Fruit fly (Drosophila melanogaster): ENCODE data around the gene CG34112.

CG34112 gene

DNA sequence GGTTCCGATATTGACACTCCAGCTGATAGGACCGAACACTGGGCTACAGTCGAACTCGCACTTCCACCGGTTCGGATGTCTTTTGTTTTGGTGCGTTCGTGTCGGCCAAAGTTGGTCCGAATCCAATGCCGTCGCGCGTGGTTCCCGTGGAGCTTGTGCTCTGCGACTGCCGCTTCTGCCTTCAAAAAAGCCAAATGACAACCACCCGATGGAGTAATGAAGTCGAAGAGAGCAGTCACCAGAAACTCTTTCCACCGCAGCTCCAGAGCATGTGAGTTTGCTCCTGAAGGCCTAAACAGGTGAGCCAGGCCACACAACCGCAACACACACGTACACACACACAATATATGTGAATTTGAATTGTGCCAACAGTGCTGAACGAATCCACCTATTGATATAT lies at the start of gene CG34112:
Gene CG34112 (minus strand): TSS at position 143 of the 400 bp plus-strand sequence.
- TF ChIP-seq cg (GFP tag; optimal IDR thresholded peaks at IDR 0.05) (peak; percentile 32), Dek (tag; optimal IDR thresholded peaks at IDR 0.05) (no peak), HmgD (GFP tag; optimal IDR thresholded peaks at IDR 0.05) (no peak), CG34224 (GFP tag; IDR thresholded peaks at IDR 0.05; ENCODE audit: partially characterized antibody) (no peak), Bdp1 (GFP tag; optimal IDR thresholded peaks at IDR 0.05) (no peak), vnd (GFP tag; IDR thresholded peaks at IDR 0.05; ENCODE audit: partially characterized antibody) (no peak), Hand (GFP tag; optimal IDR thresholded peaks at IDR 0.05) (no peak), grn (GFP tag; optimal IDR thresholded peaks at IDR 0.05) (no peak), CG5180 (GFP tag; optimal IDR thresholded peaks at IDR 0.05) (peak; percentile 83), Deaf1 (tag; optimal IDR thresholded peaks at IDR 0.05) (peak; percentile 78), ac (GFP tag; optimal IDR thresholded peaks at IDR 0.05) (no peak), onecut (GFP tag; IDR thresholded peaks at IDR 0.05) (no peak), mirr (GFP tag; optimal IDR thresholded peaks at IDR 0.05) (no peak), NFAT (GFP tag; IDR thresholded peaks at IDR 0.05) (peak; percentile 17; the same call in 1 of the 2 replicates), salm (tag; optimal IDR thresholded peaks at IDR 0.05) (no peak), zf30C (GFP tag; optimal IDR thresholded peaks at IDR 0.05) (no peak), CG15514 (GFP tag; optimal IDR thresholded peaks at IDR 0.05) (peak; percentile 24), Antp (GFP tag; optimal IDR thresholded peaks at IDR 0.05) (no peak), Bgb (GFP tag; IDR thresholded peaks at IDR 0.05; ENCODE audit: partially characterized antibody) (no peak), CG1832 (GFP tag; optimal IDR thresholded peaks at IDR 0.05) (no peak), Mes4 (GFP tag; optimal IDR thresholded peaks at IDR 0.05) (no peak), CG8290 (GFP tag; optimal IDR thresholded peaks at IDR 0.05) (no peak), CG8290 (tag; optimal IDR thresholded peaks at IDR 0.05) (peak in 1 of 2 experiments; percentile 33), CG10431 (GFP tag; optimal IDR thresholded peaks at IDR 0.05) (no peak), ci (GFP tag; IDR thresholded peaks at IDR 0.05) (0 out of 3 replicates have a peak, but pooled peaks have one; percentile 34), hkb (optimal IDR thresholded peaks at IDR 0.05) (no peak), hkb (GFP tag; IDR thresholded peaks at IDR 0.05) (0 out of 2 replicates have a peak, but pooled peaks have one; percentile 13), aop (GFP tag; IDR thresholded peaks at IDR 0.05) (no peak), tup (GFP tag; optimal IDR thresholded peaks at IDR 0.05) (no peak), pum (GFP tag; optimal IDR thresholded peaks at IDR 0.05) (no peak), disco-r (GFP tag; optimal IDR thresholded peaks at IDR 0.05) (no peak), Trl (optimal IDR thresholded peaks at IDR 0.05) (peak in 1 of 2 experiments; percentile 6), Trl (GFP tag; optimal IDR thresholded peaks at IDR 0.05) (no peak), nmo (GFP tag; optimal IDR thresholded peaks at IDR 0.05) (no peak), CG17359 (tag; optimal IDR thresholded peaks at IDR 0.05) (peak; percentile 1), CG16863 (GFP tag; optimal IDR thresholded peaks at IDR 0.05) (no peak), CG12769 (tag; optimal IDR thresholded peaks at IDR 0.05) (peak; percentile 88), vvl (GFP tag; IDR thresholded peaks at IDR 0.05) (0 out of 2 replicates have a peak, but pooled peaks have one; percentile 28), abd-A (tag; optimal IDR thresholded peaks at IDR 0.05) (no peak), CG3163 (GFP tag; optimal IDR thresholded peaks at IDR 0.05) (peak; percentile 17), Hr39 (optimal IDR thresholded peaks at IDR 0.05) (no peak), Med (GFP tag) (peak; percentile 57), Scr (GFP tag; IDR thresholded peaks at IDR 0.05; ENCODE audit: partially characterized antibody) (no peak), CG7987 (GFP tag; optimal IDR thresholded peaks at IDR 0.05) (no peak)
